Fruit fly (Drosophila melanogaster) whole organism, embryonic: ENCODE results near the gene nwk.

ENCODE experiments used
- Bdp1 ChIP-seq: fragments of 200-800 bp; sonication (Bioruptor generic); optimal IDR thresholded peaks from 3 replicates; lab custom pipeline; 2016; ENCODE audit warnings: missing biosample characterization, missing genetic modification characterization
- CG10147 ChIP-seq: fragments of 200-800 bp; sonication (Bioruptor generic); optimal IDR thresholded peaks from 2 replicates; lab custom pipeline; 2019; ENCODE audit warnings: missing biosample characterization, mild to moderate bottlenecking, missing genetic modification characterization, moderate library complexity
- CG1233 ChIP-seq: fragments of 200-800 bp; sonication (Bioruptor generic); optimal IDR thresholded peaks from 4 replicates; lab custom pipeline; 2018; ENCODE audit warnings: missing biosample characterization, mild to moderate bottlenecking, missing genetic modification characterization
- CG13287 ChIP-seq: fragments of 200-800 bp; sonication (Bioruptor generic); IDR thresholded peaks from 2 replicates; pipeline ENCODE4 v1.3.6; 2022; ENCODE audit warnings: missing biosample characterization, missing genetic modification characterization; ENCODE audit not compliant: partially characterized antibody
- CG13624 ChIP-seq: fragments of 200-800 bp; sonication (Bioruptor generic); optimal IDR thresholded peaks from 2 replicates; lab custom pipeline; 2016; ENCODE audit warnings: missing biosample characterization, missing genetic modification characterization
- CG15269 ChIP-seq: fragments of 200-800 bp; sonication (Bioruptor generic); optimal IDR thresholded peaks from 2 replicates; lab custom pipeline; 2018; ENCODE audit warnings: missing biosample characterization, mild to moderate bottlenecking, missing genetic modification characterization, moderate library complexity
- CG1603 ChIP-seq: fragments of 200-800 bp; sonication (Bioruptor generic); optimal IDR thresholded peaks from 2 replicates; lab custom pipeline; 2019; ENCODE audit warnings: missing biosample characterization, mild to moderate bottlenecking, missing genetic modification characterization, moderate library complexity
- CG1792 ChIP-seq: fragments of 200-800 bp; sonication (Bioruptor generic); optimal IDR thresholded peaks from 2 replicates; lab custom pipeline; 2016; ENCODE audit warnings: missing biosample characterization, missing genetic modification characterization
- CG1832 ChIP-seq: fragments of 200-800 bp; sonication (Bioruptor generic); optimal IDR thresholded peaks from 2 replicates; lab custom pipeline; 2017; ENCODE audit warnings: missing biosample characterization, mild to moderate bottlenecking, missing genetic modification characterization, inconsistent platforms
- CG18619 ChIP-seq: fragments of 200-800 bp; sonication (Bioruptor generic); optimal IDR thresholded peaks from 3 replicates; lab custom pipeline; 2017; ENCODE audit warnings: missing biosample characterization, mild to moderate bottlenecking, missing genetic modification characterization
- CG2678 ChIP-seq: fragments of 200-800 bp; sonication (Bioruptor generic); optimal IDR thresholded peaks from 3 replicates; lab custom pipeline; 2019; ENCODE audit warnings: missing biosample characterization, mild to moderate bottlenecking, missing genetic modification characterization, moderate library complexity
- CG2875 ChIP-seq: fragments of 200-800 bp; sonication (Bioruptor generic); optimal IDR thresholded peaks from 2 replicates; lab custom pipeline; 2017; ENCODE audit warnings: missing biosample characterization, mild to moderate bottlenecking, missing genetic modification characterization, missing genetic modification reagents
- CG33557 ChIP-seq: fragments of 200-800 bp; sonication (Bioruptor generic); optimal IDR thresholded peaks from 2 replicates; lab custom pipeline; 2019; ENCODE audit warnings: missing biosample characterization, mild to moderate bottlenecking, missing genetic modification characterization, moderate library complexity
- CG3726 ChIP-seq: fragments of 200-800 bp; sonication (Bioruptor generic); IDR thresholded peaks from 3 replicates; pipeline ENCODE4, ENCODE4 v1.3.6; 2022; ENCODE audit warnings: missing biosample characterization, missing genetic modification characterization
- CG43689 ChIP-seq: fragments of 200-800 bp; sonication (Bioruptor generic); IDR thresholded peaks from 2 replicates; pipeline ENCODE4 v1.3.6; 2022; ENCODE audit warnings: missing biosample characterization, missing genetic modification characterization
- CG6254 ChIP-seq: fragments of 200-800 bp; sonication (Bioruptor generic); optimal IDR thresholded peaks from 3 replicates; lab custom pipeline; 2017; ENCODE audit warnings: mild to moderate bottlenecking, missing biosample characterization, missing genetic modification reagents, missing genetic modification characterization
- CG8290 ChIP-seq, 3 experiments: fragments of 200-800 bp; sonication (Bioruptor generic); optimal IDR thresholded peaks; 2 replicates each; lab custom pipeline; 2016 to 2019; ENCODE audit warnings: missing biosample characterization in 3 of 3, missing genetic modification characterization in 3 of 3, mild to moderate bottlenecking in 2 of 3, moderate library complexity in 1 of 3
- CG8924 ChIP-seq: fragments of 200-800 bp; optimal IDR thresholded peaks from 3 replicates; lab custom pipeline; 2019; ENCODE audit warnings: missing biosample characterization, mild to moderate bottlenecking, missing genetic modification characterization, moderate library complexity
- CG9932 ChIP-seq: fragments of 200-800 bp; sonication (Bioruptor generic); IDR thresholded peaks from 2 replicates; pipeline ENCODE4 v1.3.6; 2022; ENCODE audit warnings: missing biosample characterization, missing genetic modification characterization
- Doc2 ChIP-seq: fragments of 200-800 bp; sonication (Bioruptor generic); IDR thresholded peaks from 2 replicates; pipeline ENCODE4 v1.3.6; 2022; ENCODE audit warnings: missing biosample characterization, missing genetic modification characterization
- Drgx ChIP-seq: fragments of 200-800 bp; sonication (Bioruptor generic); IDR thresholded peaks from 2 replicates; pipeline ENCODE4 v1.3.6; 2022; ENCODE audit warnings: missing biosample characterization, missing genetic modification characterization
- GATAe ChIP-seq: fragments of 200-800 bp; sonication (Bioruptor generic); conservative IDR thresholded peaks from 2 replicates; pipeline ENCODE4 v1.3.6; 2022; ENCODE audit warnings: missing biosample characterization, missing genetic modification characterization
- HLH4C ChIP-seq: fragments of 200-800 bp; sonication (Bioruptor generic); IDR thresholded peaks from 3 replicates; pipeline ENCODE4 v1.3.6; 2022; ENCODE audit warnings: missing biosample characterization, missing genetic modification characterization; ENCODE audit not compliant: partially characterized antibody
- Max ChIP-seq: fragments of 200-800 bp; sonication (Bioruptor generic); optimal IDR thresholded peaks from 2 replicates; lab custom pipeline; 2016; ENCODE audit warnings: missing biosample characterization, mild to moderate bottlenecking, missing genetic modification characterization
- NC2β ChIP-seq: fragments of 200-800 bp; sonication (Bioruptor generic); optimal IDR thresholded peaks from 2 replicates; lab custom pipeline; 2016; ENCODE audit warnings: missing biosample characterization, missing genetic modification characterization
- Ptx1 ChIP-seq: fragments of 200-800 bp; sonication (Bioruptor generic); IDR thresholded peaks from 2 replicates; pipeline ENCODE4 v1.3.6; 2022; ENCODE audit warnings: missing biosample characterization, missing genetic modification characterization
- Xrp1 ChIP-seq: fragments of 200-800 bp; sonication (Bioruptor generic); IDR thresholded peaks from 2 replicates; pipeline ENCODE4 v1.3.6; 2022; ENCODE audit warnings: missing biosample characterization, missing genetic modification characterization
- YL-1 ChIP-seq: fragments of 200-800 bp; sonication (Bioruptor generic); optimal IDR thresholded peaks from 3 replicates; lab custom pipeline; 2017; ENCODE audit warnings: missing biosample characterization, mild to moderate bottlenecking, missing genetic modification characterization
- abd-A ChIP-seq: fragments of 200-800 bp; sonication (Bioruptor generic); optimal IDR thresholded peaks from 3 replicates; lab custom pipeline; 2019; ENCODE audit warnings: missing biosample characterization, mild to moderate bottlenecking, missing genetic modification characterization, moderate library complexity
- ase ChIP-seq: fragments of 200-800 bp; sonication (Bioruptor generic); IDR thresholded peaks from 3 replicates; pipeline ENCODE4 v1.3.6; 2022; ENCODE audit warnings: missing biosample characterization, missing genetic modification characterization
- caup ChIP-seq: fragments of 200-800 bp; sonication (Bioruptor generic); optimal IDR thresholded peaks from 3 replicates; lab custom pipeline; 2017; ENCODE audit warnings: missing biosample characterization, mild to moderate bottlenecking, missing genetic modification characterization, moderate library complexity; ENCODE audit not compliant: severe bottlenecking
- chif ChIP-seq, 2 experiments: fragments of 200-800 bp; sonication (Bioruptor generic); optimal IDR thresholded peaks; 3 replicates each; lab custom pipeline; 2016; ENCODE audit warnings: missing biosample characterization in 2 of 2, missing genetic modification characterization in 2 of 2
- chinmo ChIP-seq: fragments of 200-800 bp; sonication (Bioruptor generic); IDR thresholded peaks from 4 replicates; pipeline ENCODE4 v1.3.6; 2022; ENCODE audit warnings: missing biosample characterization, missing genetic modification characterization; ENCODE audit not compliant: partially characterized antibody
- cwo ChIP-seq: fragments of 200-800 bp; sonication (Bioruptor generic); optimal IDR thresholded peaks from 3 replicates; lab custom pipeline; 2017; ENCODE audit warnings: missing biosample characterization, missing genetic modification characterization, mild to moderate bottlenecking, moderate library complexity, missing genetic modification reagents
- gcm ChIP-seq: fragments of 200-800 bp; sonication (Bioruptor generic); optimal IDR thresholded peaks from 2 replicates; lab custom pipeline; 2019; ENCODE audit warnings: missing biosample characterization, mild to moderate bottlenecking, missing genetic modification characterization, moderate library complexity
- gem ChIP-seq: fragments of 200-800 bp; sonication (Bioruptor generic); optimal IDR thresholded peaks from 2 replicates; lab custom pipeline; 2019; ENCODE audit warnings: missing biosample characterization, mild to moderate bottlenecking, missing genetic modification characterization, moderate library complexity
- jing ChIP-seq: fragments of 200-800 bp; sonication (Bioruptor generic); optimal IDR thresholded peaks from 2 replicates; lab custom pipeline; 2018; ENCODE audit warnings: missing biosample characterization, mild to moderate bottlenecking, missing genetic modification characterization
- kay ChIP-seq: fragments of 200-800 bp; sonication (Bioruptor generic); optimal IDR thresholded peaks from 2 replicates; lab custom pipeline; 2016; ENCODE audit warnings: missing biosample characterization, missing genetic modification characterization
- kni ChIP-seq: fragments of 200-800 bp; sonication (Bioruptor generic); optimal IDR thresholded peaks from 3 replicates; lab custom pipeline; 2017; ENCODE audit warnings: mild to moderate bottlenecking, missing biosample characterization, missing genetic modification reagents, missing genetic modification characterization
- mld ChIP-seq: fragments of 200-800 bp; sonication (Bioruptor generic); IDR thresholded peaks from 3 replicates; pipeline ENCODE4 v1.3.6; 2022; ENCODE audit warnings: missing biosample characterization, missing genetic modification characterization; ENCODE audit not compliant: partially characterized antibody
- nerfin-1 ChIP-seq: fragments of 200-800 bp; sonication (Bioruptor generic); optimal IDR thresholded peaks from 3 replicates; lab custom pipeline; 2019; ENCODE audit warnings: missing biosample characterization, mild to moderate bottlenecking, missing genetic modification characterization, moderate library complexity
- nom ChIP-seq: fragments of 200-800 bp; sonication (Bioruptor generic); optimal IDR thresholded peaks from 2 replicates; lab custom pipeline; 2017; ENCODE audit warnings: missing biosample characterization, missing genetic modification characterization, mild to moderate bottlenecking, moderate library complexity, missing genetic modification reagents
- otp ChIP-seq: fragments of 200-800 bp; sonication (Bioruptor generic); IDR thresholded peaks from 3 replicates; pipeline ENCODE4, ENCODE4 v1.3.6; 2022; ENCODE audit warnings: missing biosample characterization, missing genetic modification characterization
- pb ChIP-seq: fragments of 200-800 bp; sonication (Bioruptor generic); optimal IDR thresholded peaks from 3 replicates; lab custom pipeline; 2016; ENCODE audit warnings: missing biosample characterization, missing genetic modification characterization
- pros ChIP-seq: fragments of 200-800 bp; sonication (Bioruptor generic); optimal IDR thresholded peaks from 3 replicates; lab custom pipeline; 2019; ENCODE audit warnings: missing biosample characterization, mild to moderate bottlenecking, missing genetic modification characterization, moderate library complexity
- pzg ChIP-seq: fragments of 200-800 bp; sonication (Bioruptor generic); optimal IDR thresholded peaks from 3 replicates; lab custom pipeline; 2018; ENCODE audit warnings: missing biosample characterization, mild to moderate bottlenecking, missing genetic modification characterization, moderate library complexity

The nwk gene

dm6 chr3L:9128700-9129582 lies 8.7 kb upstream of the nwk start (continued):
- TF ChIP-seq YL-1 (GFP tag; lab: Kevin White, UChicago) (no peak), Xrp1 (GFP tag; lab: Robert Waterston, UW) (peak; percentile 62), NC2β (GFP tag; lab: Kevin White, UChicago) (no peak), CG1603 (tag; lab: Kevin White, UChicago) (peak; percentile 18), pzg (no peak), pb (GFP tag; lab: Kevin White, UChicago) (no peak), chif (GFP tag; optimal IDR thresholded peaks at IDR 0.05; lab: Kevin White, UChicago) (peak in 1 of 2 experiments; percentile 8), nerfin-1 (tag; lab: Kevin White, UChicago) (peak; percentile 37), CG1832 (peak; percentile 71), cwo (GFP tag; lab: Kevin White, UChicago) (peak; percentile 47), kay (GFP tag; lab: Kevin White, UChicago) (no peak), CG2875 (peak; percentile 73), GATAe (GFP tag; lab: Robert Waterston, UW) (no peak), caup (GFP tag; lab: Kevin White, UChicago) (no peak), CG13624 (no peak)

dm6 chr3L:9129583-9130146 lies 8.0 kb upstream of the nwk start:
- peak; percentile 28 for TF ChIP-seq CG1832
- TF ChIP-seq CG43689 (GFP tag; lab: Robert Waterston, UW), result no peak
- no peak for TF ChIP-seq Max
- TF ChIP-seq jing (GFP tag; lab: Kevin White, UChicago), result no peak
- 0 out of 3 replicates have a peak, but pooled peaks have one; percentile 38 for TF ChIP-seq mld (GFP tag; lab: Robert Waterston, UW)
- peak; percentile 21 for TF ChIP-seq kni
- no peak for TF ChIP-seq CG8924 (tag; lab: Kevin White, UChicago)
- TF ChIP-seq Ptx1 (GFP tag; lab: Robert Waterston, UW), result no peak
- no peak for TF ChIP-seq Bdp1 (GFP tag; lab: Kevin White, UChicago)
- TF ChIP-seq CG3726 (GFP tag; lab: Robert Waterston, UW), result no peak
- TF ChIP-seq HLH4C (GFP tag; lab: Robert Waterston, UW), result no peak
- TF ChIP-seq abd-A (tag; lab: Kevin White, UChicago), result no peak
- no peak for TF ChIP-seq CG6254 (GFP tag; lab: Kevin White, UChicago)
- no peak for TF ChIP-seq CG2678
- TF ChIP-seq CG1233 (GFP tag; lab: Kevin White, UChicago), result no peak
- no peak for TF ChIP-seq Doc2 (GFP tag; lab: Robert Waterston, UW)
- TF ChIP-seq CG1792, result no peak
- TF ChIP-seq ase (GFP tag; lab: Robert Waterston, UW), result no peak
- peak; percentile 60; the same call in 2 of the 4 replicates for TF ChIP-seq chinmo (GFP tag; lab: Robert Waterston, UW)
- TF ChIP-seq CG18619 (GFP tag; lab: Kevin White, UChicago), result no peak
- TF ChIP-seq CG13287 (GFP tag; lab: Robert Waterston, UW), result no peak
- no peak for TF ChIP-seq pros (GFP tag; lab: Kevin White, UChicago)
- TF ChIP-seq nom (GFP tag; lab: Kevin White, UChicago), result no peak
- no peak for TF ChIP-seq CG33557 (GFP tag; lab: Kevin White, UChicago)
- TF ChIP-seq otp (GFP tag; lab: Robert Waterston, UW), result no peak
- peak; percentile 24; the same call in 1 of the 2 replicates for TF ChIP-seq Drgx (GFP tag; lab: Robert Waterston, UW)
- TF ChIP-seq CG9932 (GFP tag; lab: Robert Waterston, UW), result no peak
- TF ChIP-seq CG8290 (GFP tag; optimal IDR thresholded peaks at IDR 0.05; lab: Kevin White, UChicago), result no peak
- TF ChIP-seq CG8290 (tag; optimal IDR thresholded peaks at IDR 0.05; lab: Kevin White, UChicago), result no peak
- no peak for TF ChIP-seq CG15269 (tag; lab: Kevin White, UChicago)
- TF ChIP-seq CG10147, result no peak
- no peak for TF ChIP-seq gcm (GFP tag; lab: Kevin White, UChicago)
- TF ChIP-seq gem, result no peak
